Worm (Caenorhabditis elegans) whole organism, young adult: ENCODE data around the gene C54C6.7.
A peak's percentile ranks its signal among the peaks of the same experiment; 100 is the strongest.

Source experiments
- B0019.2 ChIP-seq: fragments of 200-800 bp; sonication (Bioruptor generic); conservative IDR thresholded peaks from 2 replicates; pipeline ENCODE4 v1.3.6; 2022; ENCODE audit warnings: missing genetic modification reagents, missing genetic modification characterization, missing compliant biosample characterization
- B0035.1 ChIP-seq: sonication (generic microtip); optimal IDR thresholded peaks from 2 replicates; lab custom pipeline; 2016; ENCODE audit warnings: missing genetic modification characterization, mild to moderate bottlenecking, missing compliant biosample characterization, missing genotype, missing genetic modification reagents
- B0336.3 ChIP-seq: fragments of 200-800 bp; sonication (Bioruptor generic); IDR thresholded peaks from 2 replicates; pipeline ENCODE4 v1.3.6; 2022; ENCODE audit warnings: missing genetic modification characterization, missing compliant biosample characterization
- D2030.7 ChIP-seq: fragments of 200-800 bp; sonication (Bioruptor generic); IDR thresholded peaks from 2 replicates; pipeline ENCODE4 v1.3.6; 2022; ENCODE audit warnings: missing genetic modification reagents, missing genetic modification characterization, missing compliant biosample characterization
- F22D6.2 ChIP-seq: sonication (generic microtip); optimal IDR thresholded peaks from 2 replicates; lab custom pipeline; 2016; ENCODE audit warnings: mild to moderate bottlenecking, missing genetic modification characterization, missing compliant biosample characterization
- F33H1.4 ChIP-seq: fragments of 200-800 bp; sonication (Bioruptor generic); IDR thresholded peaks from 2 replicates; pipeline ENCODE4 v1.3.6; 2022; ENCODE audit warnings: missing genetic modification reagents, missing genetic modification characterization, missing compliant biosample characterization
- F55B11.4 ChIP-seq: sonication (generic microtip); optimal IDR thresholded peaks from 2 replicates; lab custom pipeline; 2016; ENCODE audit warnings: missing compliant biosample characterization, missing genetic modification characterization, borderline replicate concordance; ENCODE audit not compliant: insufficient read depth
- F57A8.1 ChIP-seq: fragments of 200-800 bp; sonication (Bioruptor generic); optimal IDR thresholded peaks from 2 replicates; lab custom pipeline; 2018; ENCODE audit warnings: mild to moderate bottlenecking, missing genetic modification characterization, moderate library complexity, missing compliant biosample characterization
- F57C9.4 ChIP-seq: sonication (generic microtip); optimal IDR thresholded peaks from 2 replicates; lab custom pipeline; 2017; ENCODE audit warnings: mild to moderate bottlenecking, missing genetic modification characterization, missing compliant biosample characterization
- K12H6.12 ChIP-seq: fragments of 200-800 bp; sonication (Bioruptor generic); optimal IDR thresholded peaks from 2 replicates; lab custom pipeline; 2018; ENCODE audit warnings: mild to moderate bottlenecking, missing genetic modification characterization, missing compliant biosample characterization
- Y53F4B.3 ChIP-seq: fragments of 200-800 bp; sonication (Bioruptor generic); IDR thresholded peaks from 2 replicates; pipeline ENCODE4 v1.3.6; 2022; ENCODE audit warnings: missing genetic modification reagents, missing genetic modification characterization, missing compliant biosample characterization
- Y53G8AR.9 ChIP-seq: fragments of 200-800 bp; sonication (Bioruptor generic); conservative IDR thresholded peaks from 2 replicates; pipeline ENCODE4 v1.3.6; 2022; ENCODE audit warnings: missing genetic modification reagents, missing genetic modification characterization, missing compliant biosample characterization
- Y67H2A.10 ChIP-seq: fragments of 200-800 bp; sonication (Bioruptor generic); conservative IDR thresholded peaks from 2 replicates; pipeline ENCODE4 v1.3.6; 2022; ENCODE audit warnings: missing genetic modification reagents, missing genetic modification characterization, missing compliant biosample characterization
- ZK185.1 ChIP-seq: sonication (generic microtip); optimal IDR thresholded peaks from 2 replicates; lab custom pipeline; 2016; ENCODE audit warnings: mild to moderate bottlenecking, missing genetic modification characterization, missing compliant biosample characterization; ENCODE audit not compliant: poor library complexity, severe bottlenecking
- atf-7 ChIP-seq: sonication (generic microtip); optimal IDR thresholded peaks from 2 replicates; lab custom pipeline; 2017; ENCODE audit warnings: mild to moderate bottlenecking, missing genetic modification characterization, missing compliant biosample characterization
- attf-5 ChIP-seq: fragments of 200-800 bp; sonication (Bioruptor generic); optimal IDR thresholded peaks from 2 replicates; lab custom pipeline; 2018; ENCODE audit warnings: mild to moderate bottlenecking, missing genetic modification characterization, missing compliant biosample characterization
- ceh-27 ChIP-seq: fragments of 200-800 bp; sonication (Bioruptor generic); optimal IDR thresholded peaks from 2 replicates; lab custom pipeline; 2018; ENCODE audit warnings: mild to moderate bottlenecking, missing genetic modification characterization, moderate library complexity, missing compliant biosample characterization
- ceh-58 ChIP-seq: fragments of 200-800 bp; sonication (Bioruptor generic); IDR thresholded peaks from 2 replicates; pipeline ENCODE4 v1.3.6; 2022; ENCODE audit warnings: missing genetic modification characterization, missing compliant biosample characterization
- ceh-91 ChIP-seq: fragments of 200-800 bp; sonication (Bioruptor generic); IDR thresholded peaks from 2 replicates; pipeline ENCODE4 v1.3.6; 2022; ENCODE audit warnings: missing genetic modification reagents, missing genetic modification characterization, missing compliant biosample characterization
- dpff-1 ChIP-seq: sonication (generic microtip); optimal IDR thresholded peaks from 2 replicates; lab custom pipeline; 2017; ENCODE audit warnings: mild to moderate bottlenecking, missing genetic modification characterization, missing compliant biosample characterization
- dpl-1 ChIP-seq: fragments of 150-350 bp; optimal IDR thresholded peaks from 2 replicates; lab custom pipeline; 2014; ENCODE audit warnings: missing biosample characterization, missing genetic modification reagents, missing genetic modification characterization
- efl-1 ChIP-seq: fragments of 150-350 bp; optimal IDR thresholded peaks from 2 replicates; lab custom pipeline; 2014; ENCODE audit warnings: missing biosample characterization, missing genetic modification reagents, missing genetic modification characterization
- egl-44 ChIP-seq: fragments of 200-800 bp; sonication (Bioruptor generic); IDR thresholded peaks from 2 replicates; pipeline ENCODE4 v1.3.6; 2022; ENCODE audit warnings: missing genetic modification reagents, missing genetic modification characterization, missing compliant biosample characterization
- egrh-3 ChIP-seq: fragments of 200-800 bp; sonication (Bioruptor generic); IDR thresholded peaks from 2 replicates; pipeline ENCODE4 v1.3.6; 2022; ENCODE audit warnings: missing genetic modification reagents, missing genetic modification characterization, missing compliant biosample characterization
- ets-4 ChIP-seq: fragments of 200-800 bp; sonication (Bioruptor generic); optimal IDR thresholded peaks from 2 replicates; lab custom pipeline; 2018; ENCODE audit warnings: mild to moderate bottlenecking, missing genetic modification characterization, missing compliant biosample characterization
- hmg-20 ChIP-seq: fragments of 200-800 bp; sonication (Bioruptor generic); IDR thresholded peaks from 2 replicates; pipeline ENCODE4 v1.3.6; 2022; ENCODE audit warnings: missing genetic modification reagents, missing genetic modification characterization, missing compliant biosample characterization
- let-607 ChIP-seq, 2 experiments: fragments of 200-800 bp in 1 of 2; sonication (Bioruptor generic) in 1 of 2; sonication (generic microtip) in 1 of 2; optimal IDR thresholded peaks; 2 replicates each; lab custom pipeline; 2016 to 2018; ENCODE audit warnings: mild to moderate bottlenecking in 2 of 2, missing compliant biosample characterization in 2 of 2, missing genetic modification characterization in 2 of 2, moderate library complexity in 2 of 2, missing genotype in 1 of 2
- lin-40 ChIP-seq: sonication (generic microtip); optimal IDR thresholded peaks from 2 replicates; lab custom pipeline; 2016; ENCODE audit warnings: missing genetic modification characterization, mild to moderate bottlenecking, missing compliant biosample characterization, missing genotype, missing genetic modification reagents
- madf-6 ChIP-seq: fragments of 200-800 bp; sonication (Bioruptor generic); IDR thresholded peaks from 2 replicates; pipeline ENCODE4 v1.3.6; 2022; ENCODE audit warnings: missing genetic modification reagents, missing genetic modification characterization, missing compliant biosample characterization
- mes-4 ChIP-seq: sonication (generic microtip); optimal IDR thresholded peaks from 2 replicates; lab custom pipeline; 2016; ENCODE audit warnings: missing genotype, missing genetic modification characterization, missing compliant biosample characterization
- nfya-1 ChIP-seq: sonication (generic microtip); optimal IDR thresholded peaks from 2 replicates; lab custom pipeline; 2017; ENCODE audit warnings: antibody characterized with exemption, missing compliant biosample characterization, missing genetic modification characterization, borderline replicate concordance; ENCODE audit not compliant: insufficient read depth
- nfyb-1 ChIP-seq: fragments of 200-800 bp; sonication (Bioruptor generic); IDR thresholded peaks from 2 replicates; pipeline ENCODE4 v1.3.6; 2022; ENCODE audit warnings: missing genetic modification reagents, missing genetic modification characterization, missing compliant biosample characterization
- nhr-80 ChIP-seq: sonication (generic microtip); optimal IDR thresholded peaks from 2 replicates; lab custom pipeline; 2016; ENCODE audit warnings: missing genetic modification characterization, missing compliant biosample characterization
- nhr-90 ChIP-seq: sonication (generic microtip); optimal IDR thresholded peaks from 2 replicates; lab custom pipeline; 2016; ENCODE audit warnings: missing genotype, mild to moderate bottlenecking, missing genetic modification characterization, missing compliant biosample characterization
- sea-2 ChIP-seq: fragments of 200-800 bp; sonication (Bioruptor generic); IDR thresholded peaks from 2 replicates; pipeline ENCODE4 v1.3.6; 2022; ENCODE audit warnings: missing genetic modification characterization, missing compliant biosample characterization
- snpc-3.4 ChIP-seq: sonication (generic microtip); optimal IDR thresholded peaks from 2 replicates; lab custom pipeline; 2017; ENCODE audit warnings: missing genetic modification characterization, mild to moderate bottlenecking, missing compliant biosample characterization, antibody characterized with exemption, moderate library complexity, missing genotype, missing genetic modification reagents
- snpc-4 ChIP-seq, 5 experiments: fragments of 150-350 bp in 1 of 5; sonication (generic microtip) in 4 of 5; optimal IDR thresholded peaks; 2 replicates each; lab custom pipeline; 2014 to 2018; ENCODE audit warnings: missing genetic modification characterization in 5 of 5, missing biosample characterization in 3 of 5, antibody characterized with exemption in 2 of 5, mild to moderate bottlenecking in 2 of 5, missing compliant biosample characterization in 2 of 5, missing genotype in 2 of 5, moderate library complexity in 2 of 5, missing genetic modification reagents in 1 of 5
- tbp1 ChIP-seq: fragments of 200-800 bp; sonication (Bioruptor generic); optimal IDR thresholded peaks from 2 replicates; lab custom pipeline; 2018; ENCODE audit warnings: mild to moderate bottlenecking, missing genetic modification characterization, missing compliant biosample characterization
- ztf-3 ChIP-seq: fragments of 200-800 bp; sonication (Bioruptor generic); optimal IDR thresholded peaks from 2 replicates; lab custom pipeline; 2018; ENCODE audit warnings: mild to moderate bottlenecking, missing genetic modification characterization, missing compliant biosample characterization

C54C6.7 gene

ce11 chrIII:3546323-3546722, at the start of gene C54C6.7:
TSS of gene C54C6.7 (minus strand) at chrIII:3546423.
- TF ChIP-seq Y67H2A.10 (GFP tag; lab: Robert Waterston, UW) (no peak), efl-1 (GFP tag; lab: Kevin White, UChicago) (no peak), nfya-1 (tag; lab: Kevin White, UChicago) (no peak), snpc-3.4 (tag; lab: Kevin White, UChicago) (no peak), F55B11.4 (tag; lab: Kevin White, UChicago) (no peak), attf-5 (GFP tag; lab: Kevin White, UChicago) (no peak), atf-7 (tag; lab: Kevin White, UChicago) (no peak), mes-4 (tag; lab: Kevin White, UChicago) (no peak), F33H1.4 (GFP tag; lab: Robert Waterston, UW) (no peak), egl-44 (GFP tag; lab: Robert Waterston, UW) (no peak), ets-4 (GFP tag; lab: Kevin White, UChicago) (no peak), nhr-90 (tag; lab: Kevin White, UChicago) (no peak), ceh-58 (GFP tag; lab: Robert Waterston, UW) (no peak)

- TF ChIP-seq nfyb-1 (GFP tag; lab: Robert Waterston, UW) (peak; percentile 68; the same call in 1 of the 2 replicates), dpl-1 (GFP tag; lab: Kevin White, UChicago) (no peak)
- TF ChIP-seq, all 124 proteins: peak for 1
Observed at ce11 chrIII:3594681-3595080, 48.5 kb upstream of the C54C6.7 start.

- TF ChIP-seq F55B11.4 (tag; lab: Kevin White, UChicago): no peak
- no peak for TF ChIP-seq hmg-20 (GFP tag; lab: Robert Waterston, UW)
- TF ChIP-seq tbp1 (GFP tag; lab: Kevin White, UChicago): no peak
- no peak for TF ChIP-seq attf-5 (GFP tag; lab: Kevin White, UChicago)
- no peak for TF ChIP-seq K12H6.12 (tag; lab: Kevin White, UChicago)
- TF ChIP-seq F33H1.4 (GFP tag; lab: Robert Waterston, UW): no peak
- TF ChIP-seq ZK185.1: no peak
- no peak for TF ChIP-seq nfya-1 (tag; lab: Kevin White, UChicago)
- TF ChIP-seq sea-2: no peak
- no peak for TF ChIP-seq snpc-4 (GFP tag; optimal IDR thresholded peaks at IDR 0.05; lab: Kevin White, UChicago)
- TF ChIP-seq snpc-4 (tag; optimal IDR thresholded peaks at IDR 0.05; lab: Kevin White, UChicago): no peak
- TF ChIP-seq nhr-80 (tag; lab: Kevin White, UChicago): no peak
- no peak for TF ChIP-seq ztf-3 (GFP tag; lab: Kevin White, UChicago)
- no peak for TF ChIP-seq F57C9.4 (tag; lab: Kevin White, UChicago)
- TF ChIP-seq let-607 (tag; optimal IDR thresholded peaks at IDR 0.05; lab: Kevin White, UChicago): no peak
- no peak for TF ChIP-seq lin-40 (tag; lab: Kevin White, UChicago)
Observed at ce11 chrIII:3590365-3590764, 44.1 kb upstream of the C54C6.7 start, which contains the start of gene ptp-1. TSS of gene ptp-1 (plus strand) at chrIII:3590722.

ce11 chrIII:3588183-3588582, 42.0 kb upstream of the C54C6.7 start:
- no peak for TF ChIP-seq Y67H2A.10 (GFP tag; lab: Robert Waterston, UW)
- TF ChIP-seq B0035.1 (tag; lab: Kevin White, UChicago): no peak
- no peak for TF ChIP-seq Y53G8AR.9 (GFP tag; lab: Robert Waterston, UW)
- TF ChIP-seq Y53F4B.3: no peak
- TF ChIP-seq B0336.3: no peak
- TF ChIP-seq F57C9.4 (tag; lab: Kevin White, UChicago): no peak
- TF ChIP-seq D2030.7: no peak
- TF ChIP-seq ceh-27 (GFP tag; lab: Kevin White, UChicago): no peak
- TF ChIP-seq madf-6 (GFP tag; lab: Robert Waterston, UW): no peak
- TF ChIP-seq K12H6.12 (tag; lab: Kevin White, UChicago): no peak
- no peak for TF ChIP-seq dpff-1 (tag; lab: Kevin White, UChicago)
- TF ChIP-seq B0019.2 (GFP tag; lab: Robert Waterston, UW): no peak
- no peak for TF ChIP-seq ceh-91 (GFP tag; lab: Robert Waterston, UW)
- TF ChIP-seq F22D6.2 (tag; lab: Kevin White, UChicago): no peak
- no peak for TF ChIP-seq egrh-3 (GFP tag; lab: Robert Waterston, UW)
- TF ChIP-seq F57A8.1 (GFP tag; lab: Kevin White, UChicago): no peak
